Fruit fly (Drosophila melanogaster) whole organism, embryonic: Measurements from ENCODE around the gene siz.

Experiments
- Abd-B ChIP-seq: fragments of 200-800 bp; sonication (Bioruptor generic); optimal IDR thresholded peaks from 2 replicates; lab custom pipeline; 2018; ENCODE audit warnings: missing biosample characterization, mild to moderate bottlenecking, missing genetic modification characterization, moderate library complexity
- Asciz ChIP-seq: fragments of 200-800 bp; sonication (Bioruptor generic); optimal IDR thresholded peaks from 2 replicates; lab custom pipeline; 2017; ENCODE audit warnings: missing biosample characterization, mild to moderate bottlenecking, missing genetic modification characterization, missing genetic modification reagents
- Atf-2 ChIP-seq: fragments of 200-800 bp; sonication (Bioruptor generic); optimal IDR thresholded peaks from 2 replicates; lab custom pipeline; 2016; ENCODE audit warnings: missing biosample characterization, missing genetic modification characterization
- CG1024 ChIP-seq: fragments of 200-800 bp; sonication (Bioruptor generic); IDR thresholded peaks from 2 replicates; pipeline ENCODE4 v1.3.6; 2022; ENCODE audit warnings: missing biosample characterization, missing genetic modification characterization
- CG10267 ChIP-seq: fragments of 200-800 bp; sonication (Bioruptor generic); optimal IDR thresholded peaks from 2 replicates; lab custom pipeline; 2018; ENCODE audit warnings: missing biosample characterization, mild to moderate bottlenecking, missing genetic modification characterization, moderate library complexity
- CG11504 ChIP-seq: fragments of 200-800 bp; sonication (Bioruptor generic); optimal IDR thresholded peaks from 3 replicates; lab custom pipeline; 2019; ENCODE audit warnings: missing biosample characterization, mild to moderate bottlenecking, missing genetic modification characterization, moderate library complexity
- CG12659 ChIP-seq: fragments of 200-800 bp; sonication (Bioruptor generic); optimal IDR thresholded peaks from 3 replicates; lab custom pipeline; 2017; ENCODE audit warnings: mild to moderate bottlenecking, missing biosample characterization, missing genetic modification reagents, missing genetic modification characterization
- CG14014 ChIP-seq: fragments of 200-800 bp; sonication (Bioruptor generic); IDR thresholded peaks from 2 replicates; pipeline ENCODE4 v1.3.6; 2022; ENCODE audit warnings: missing biosample characterization, missing genetic modification characterization
- CG14050 ChIP-seq: fragments of 200-800 bp; sonication (Bioruptor generic); IDR thresholded peaks from 3 replicates; pipeline ENCODE4 v1.3.6; 2022; ENCODE audit warnings: missing biosample characterization, missing genetic modification characterization
- CG15696 ChIP-seq: fragments of 200-800 bp; sonication (Bioruptor generic); optimal IDR thresholded peaks from 2 replicates; lab custom pipeline; 2019; ENCODE audit warnings: missing biosample characterization, mild to moderate bottlenecking, missing genetic modification characterization, moderate library complexity
- CG1603 ChIP-seq: fragments of 200-800 bp; sonication (Bioruptor generic); optimal IDR thresholded peaks from 2 replicates; lab custom pipeline; 2019; ENCODE audit warnings: missing biosample characterization, mild to moderate bottlenecking, missing genetic modification characterization, moderate library complexity
- CG2120 ChIP-seq: fragments of 200-800 bp; sonication (Bioruptor generic); optimal IDR thresholded peaks from 3 replicates; lab custom pipeline; 2016; ENCODE audit warnings: missing biosample characterization, missing genetic modification characterization
- CG3065 ChIP-seq: fragments of 200-800 bp; sonication (Bioruptor generic); optimal IDR thresholded peaks from 2 replicates; lab custom pipeline; 2016; ENCODE audit warnings: missing biosample characterization, missing genetic modification characterization
- CG34422 ChIP-seq: fragments of 200-800 bp; sonication (Bioruptor generic); IDR thresholded peaks from 3 replicates; pipeline ENCODE4 v1.3.6; 2022; ENCODE audit warnings: missing biosample characterization, missing genetic modification characterization
- CG3847 ChIP-seq: fragments of 200-800 bp; sonication (Bioruptor generic); IDR thresholded peaks from 2 replicates; pipeline ENCODE4 v1.3.6; 2022; ENCODE audit warnings: missing biosample characterization, missing genetic modification characterization
- CG4360 ChIP-seq: fragments of 200-800 bp; sonication (Bioruptor generic); IDR thresholded peaks from 2 replicates; pipeline ENCODE4 v1.3.6; 2022; ENCODE audit warnings: missing biosample characterization, missing genetic modification characterization
- CG6683 ChIP-seq: fragments of 200-800 bp; sonication (Bioruptor generic); optimal IDR thresholded peaks from 2 replicates; lab custom pipeline; 2017; ENCODE audit warnings: missing biosample characterization, mild to moderate bottlenecking, missing genetic modification characterization, missing genetic modification reagents
- CG7556 ChIP-seq: fragments of 200-800 bp; sonication (Bioruptor generic); optimal IDR thresholded peaks from 2 replicates; lab custom pipeline; 2017; ENCODE audit warnings: missing biosample characterization, mild to moderate bottlenecking, missing genetic modification characterization
- CG7745 ChIP-seq: fragments of 200-800 bp; sonication (Bioruptor generic); optimal IDR thresholded peaks from 2 replicates; lab custom pipeline; 2018; ENCODE audit warnings: missing biosample characterization, mild to moderate bottlenecking, missing genetic modification characterization, moderate library complexity
- CG8924 ChIP-seq: fragments of 200-800 bp; optimal IDR thresholded peaks from 3 replicates; lab custom pipeline; 2019; ENCODE audit warnings: missing biosample characterization, mild to moderate bottlenecking, missing genetic modification characterization, moderate library complexity
- CG9437 ChIP-seq: fragments of 200-800 bp; sonication (Bioruptor generic); optimal IDR thresholded peaks from 2 replicates; lab custom pipeline; 2018; ENCODE audit warnings: missing biosample characterization, mild to moderate bottlenecking, missing genetic modification characterization
- CkIIα-i1 ChIP-seq: fragments of 200-800 bp; sonication (Bioruptor generic); IDR thresholded peaks from 2 replicates; pipeline ENCODE4 v1.3.6; 2022; ENCODE audit warnings: missing biosample characterization, missing genetic modification characterization
- Eip74EF ChIP-seq, 2 experiments: fragments of 200-800 bp in 1 of 2; fragments of >200 bp in 1 of 2; sonication (Bioruptor generic) in 1 of 2; optimal IDR thresholded peaks; 2 replicates each; lab custom pipeline; 2017 to 2019; ENCODE audit warnings: missing biosample characterization in 2 of 2, missing genetic modification characterization in 2 of 2, mild to moderate bottlenecking in 1 of 2, moderate library complexity in 1 of 2
- HHEX ChIP-seq: fragments of 200-800 bp; sonication (Bioruptor generic); optimal IDR thresholded peaks from 3 replicates; lab custom pipeline; 2017; ENCODE audit warnings: missing biosample characterization, mild to moderate bottlenecking, missing genetic modification characterization, missing genetic modification reagents
- HLHmδ ChIP-seq: fragments of 200-800 bp; sonication (Bioruptor generic); optimal IDR thresholded peaks from 2 replicates; lab custom pipeline; 2018; ENCODE audit warnings: missing biosample characterization, mild to moderate bottlenecking, missing genetic modification characterization, moderate library complexity
- Hsf ChIP-seq: fragments of 200-800 bp; sonication (Bioruptor generic); optimal IDR thresholded peaks from 3 replicates; lab custom pipeline; 2016; ENCODE audit warnings: missing biosample characterization, missing genetic modification characterization
- MESR4 ChIP-seq: fragments of 200-800 bp; sonication (Bioruptor generic); optimal IDR thresholded peaks from 2 replicates; lab custom pipeline; 2018; ENCODE audit warnings: missing biosample characterization, mild to moderate bottlenecking, missing genetic modification characterization, moderate library complexity
- Pdp1 ChIP-seq, 2 experiments: fragments of 200-800 bp; sonication (Bioruptor generic); optimal IDR thresholded peaks; 3 replicates each; lab custom pipeline; 2016; ENCODE audit warnings: missing biosample characterization in 2 of 2, missing genetic modification characterization in 2 of 2, mild to moderate bottlenecking in 1 of 2, moderate library complexity in 1 of 2
- Ptx1 ChIP-seq: fragments of 200-800 bp; sonication (Bioruptor generic); IDR thresholded peaks from 2 replicates; pipeline ENCODE4 v1.3.6; 2022; ENCODE audit warnings: missing biosample characterization, missing genetic modification characterization
- Ravus ChIP-seq: fragments of 200-800 bp; sonication (Bioruptor generic); IDR thresholded peaks from 2 replicates; pipeline ENCODE4 v1.3.6; 2022; ENCODE audit warnings: missing biosample characterization, missing genetic modification characterization
- Side ChIP-seq: fragments of 200-800 bp; sonication (Bioruptor generic); optimal IDR thresholded peaks from 2 replicates; lab custom pipeline; 2016; ENCODE audit warnings: missing biosample characterization, missing genetic modification characterization
- Sox102F ChIP-seq: fragments of 200-800 bp; sonication (Bioruptor generic); optimal IDR thresholded peaks from 2 replicates; lab custom pipeline; 2018; ENCODE audit warnings: missing biosample characterization, mild to moderate bottlenecking, missing genetic modification characterization, moderate library complexity
- Ssrp ChIP-seq: fragments of 200-800 bp; sonication (Bioruptor generic); optimal IDR thresholded peaks from 2 replicates; lab custom pipeline; 2018; ENCODE audit warnings: missing biosample characterization, mild to moderate bottlenecking, missing genetic modification characterization, moderate library complexity
- ac ChIP-seq: fragments of 200-800 bp; sonication (Bioruptor generic); optimal IDR thresholded peaks from 3 replicates; lab custom pipeline; 2017; ENCODE audit warnings: missing biosample characterization, mild to moderate bottlenecking, missing genetic modification characterization
- bigmax ChIP-seq: fragments of 200-800 bp; sonication (Bioruptor generic); optimal IDR thresholded peaks from 2 replicates; lab custom pipeline; 2018; ENCODE audit warnings: missing biosample characterization, mild to moderate bottlenecking, missing genetic modification characterization
- ci ChIP-seq: fragments of 200-800 bp; sonication (Bioruptor generic); IDR thresholded peaks from 3 replicates; pipeline ENCODE4 v1.3.6; 2022; ENCODE audit warnings: missing biosample characterization, missing genetic modification characterization
- da ChIP-seq: fragments of 200-800 bp; sonication (Bioruptor generic); optimal IDR thresholded peaks from 2 replicates; lab custom pipeline; 2016; ENCODE audit warnings: missing biosample characterization, missing genetic modification characterization
- ftz-f1 ChIP-seq: fragments of 200-800 bp; sonication (Bioruptor generic); optimal IDR thresholded peaks from 2 replicates; lab custom pipeline; 2016; ENCODE audit warnings: missing biosample characterization, missing genetic modification characterization
- gcm2 ChIP-seq: fragments of 200-800 bp; sonication (Bioruptor generic); optimal IDR thresholded peaks from 2 replicates; lab custom pipeline; 2016; ENCODE audit warnings: missing biosample characterization, missing genetic modification characterization
- hkb ChIP-seq, 2 experiments: fragments of 200-800 bp in 1 of 2; fragments of >200 bp in 1 of 2; sonication (Bioruptor generic) in 1 of 2; IDR thresholded peaks in 1 of 2; optimal IDR thresholded peaks in 1 of 2; 2 replicates each; pipeline versions ENCODE4 v1.3.6 to Lab custom; 2017 to 2022; ENCODE audit warnings: missing biosample characterization in 1 of 2, missing genetic modification characterization in 1 of 2
- pan ChIP-seq, 4 experiments: fragments of >200 bp in 3 of 4; fragments of 200-800 bp in 1 of 4; sonication (Bioruptor generic) in 1 of 4; optimal IDR thresholded peaks in 3 of 4; IDR thresholded peaks in 1 of 4; 2 replicates each; pipeline versions ENCODE4 v1.3.6 to Lab custom; 2017 to 2022; ENCODE audit warnings: missing biosample characterization in 2 of 4, missing genetic modification characterization in 2 of 4, mixed read lengths in 1 of 4
- prd ChIP-seq, 3 experiments: fragments of >200 bp in 2 of 3; fragments of 200-800 bp in 1 of 3; sonication (Bioruptor generic) in 1 of 3; optimal IDR thresholded peaks in 2 of 3; IDR thresholded peaks in 1 of 3; 2 replicates in 2 of 3; 3 replicates in 1 of 3; pipeline versions ENCODE4 v1.3.6 to Lab custom; 2017 to 2022; ENCODE audit warnings: missing biosample characterization in 1 of 3, missing genetic modification characterization in 1 of 3
- sens ChIP-seq: fragments of 200-800 bp; sonication (Bioruptor generic); peaks from one replicate; lab custom pipeline; 2016; ENCODE audit warnings: missing biosample characterization, missing genetic modification characterization
- sens-2 ChIP-seq: fragments of 200-800 bp; sonication (Bioruptor generic); IDR thresholded peaks from 2 replicates; pipeline ENCODE4 v1.3.6; 2022; ENCODE audit warnings: missing biosample characterization, missing genetic modification characterization
- seq ChIP-seq: fragments of 200-800 bp; sonication (Bioruptor generic); IDR thresholded peaks from 2 replicates; pipeline ENCODE4 v1.3.6; 2022; ENCODE audit warnings: missing biosample characterization, missing genetic modification characterization
- tup ChIP-seq: fragments of 200-800 bp; sonication (Bioruptor generic); optimal IDR thresholded peaks from 2 replicates; lab custom pipeline; 2016; ENCODE audit warnings: missing biosample characterization, mild to moderate bottlenecking, missing genetic modification characterization, moderate library complexity

siz gene

DNA sequence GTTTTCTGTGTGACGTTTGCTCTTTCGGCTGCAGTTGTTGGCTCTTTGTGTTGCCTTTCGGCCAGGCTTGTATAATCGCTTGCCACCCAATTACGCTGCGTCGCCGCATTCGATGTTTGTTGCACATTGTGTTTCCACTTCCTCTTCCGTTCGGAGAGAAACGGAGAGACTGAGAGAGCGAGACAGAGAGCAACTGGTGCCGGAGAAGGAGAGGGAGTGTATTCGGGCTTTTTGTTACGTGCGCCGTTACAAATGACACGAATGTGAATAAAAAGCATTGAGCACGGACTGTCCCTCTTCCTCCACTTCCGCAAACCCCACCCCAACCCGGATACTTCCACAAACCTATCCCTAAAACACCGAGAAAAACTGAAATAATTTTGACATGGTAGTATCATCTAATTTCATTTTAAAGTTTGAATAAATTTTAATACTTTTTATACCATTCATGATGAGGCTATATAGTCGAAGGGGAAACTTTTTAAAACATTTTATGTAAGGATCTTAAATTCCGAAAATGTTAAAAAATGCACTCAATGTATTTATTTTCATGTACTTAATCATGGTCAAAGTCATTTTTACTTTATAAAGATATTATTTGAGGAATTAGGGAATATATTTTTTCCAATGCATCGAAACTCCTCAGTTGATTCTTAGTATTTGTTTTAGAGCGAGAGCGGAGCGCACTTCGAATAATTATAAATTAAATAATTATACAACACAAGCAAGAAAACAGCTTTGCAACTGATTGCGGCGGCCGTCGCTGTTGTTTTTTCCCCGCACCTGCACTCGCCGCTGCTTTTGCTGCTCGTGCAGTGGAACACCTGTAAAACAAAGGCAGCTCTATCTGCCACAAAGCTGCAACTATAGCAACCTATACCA is 26.1 kb downstream of the siz start (continued):
- TF ChIP-seq seq (GFP tag; lab: Robert Waterston, UW) (0 out of 2 replicates have a peak, but pooled peaks have one; percentile 20), CG15696 (tag; lab: Kevin White, UChicago) (no peak), Pdp1 (GFP tag; optimal IDR thresholded peaks at IDR 0.05; lab: Kevin White, UChicago) (peak in 1 of 2 experiments; percentile 64), CG12659 (no peak), Asciz (GFP tag; lab: Kevin White, UChicago) (peak; percentile 42), ci (GFP tag; lab: Robert Waterston, UW) (0 out of 3 replicates have a peak, but pooled peaks have one; percentile 7), ftz-f1 (GFP tag; lab: Kevin White, UChicago) (no peak), prd (optimal IDR thresholded peaks at IDR 0.05; lab: Kevin White, UChicago) (no peak), prd (GFP tag; IDR thresholded peaks at IDR 0.05; lab: Robert Waterston, UW) (0 out of 3 replicates have a peak, but pooled peaks have one; percentile 27), Ptx1 (GFP tag; lab: Robert Waterston, UW) (no peak), HLHmδ (GFP tag; lab: Kevin White, UChicago) (no peak), Sox102F (GFP tag; lab: Kevin White, UChicago) (peak; percentile 55), da (GFP tag; lab: Kevin White, UChicago) (no peak), CG2120 (GFP tag; lab: Kevin White, UChicago) (peak; percentile 17), gcm2 (GFP tag; lab: Kevin White, UChicago) (no peak), Ravus (GFP tag; lab: Robert Waterston, UW) (no peak), HHEX (no peak), CG7745 (tag; lab: Kevin White, UChicago) (no peak), CG6683 (GFP tag; lab: Kevin White, UChicago) (no peak), sens (GFP tag; lab: Kevin White, UChicago) (peak; percentile 68), CG10267 (tag; lab: Kevin White, UChicago) (peak; percentile 15), sens-2 (GFP tag; lab: Robert Waterston, UW) (no peak), CG7556 (GFP tag; lab: Kevin White, UChicago) (peak; percentile 25), Abd-B (GFP tag; lab: Kevin White, UChicago) (no peak), CkIIα-i1 (GFP tag; lab: Robert Waterston, UW) (no peak), CG11504 (tag; lab: Kevin White, UChicago) (peak; percentile 57), CG9437 (GFP tag; lab: Kevin White, UChicago) (no peak), hkb (optimal IDR thresholded peaks at IDR 0.05; lab: Kevin White, UChicago) (no peak), hkb (GFP tag; IDR thresholded peaks at IDR 0.05; lab: Robert Waterston, UW) (peak; percentile 38; the same call in 1 of the 2 replicates), Atf-2 (GFP tag; lab: Kevin White, UChicago) (no peak), CG1603 (tag; lab: Kevin White, UChicago) (peak; percentile 5), Eip74EF (GFP tag; optimal IDR thresholded peaks at IDR 0.05; lab: Kevin White, UChicago) (peak in 1 of 2 experiments; percentile 71), Ssrp (tag; lab: Kevin White, UChicago) (peak; percentile 12), CG14014 (0 out of 2 replicates have a peak, but pooled peaks have one; percentile 17), bigmax (no peak), pan (optimal IDR thresholded peaks at IDR 0.05; lab: Kevin White, UChicago) (no peak), pan (GFP tag; optimal IDR thresholded peaks at IDR 0.05 in 1 of 2, IDR thresholded peaks at IDR 0.05 in 1 of 2) (peak in 1 of 2 experiments; percentile 42), CG3065 (GFP tag; lab: Kevin White, UChicago) (no peak), Hsf (no peak), MESR4 (GFP tag; lab: Kevin White, UChicago) (no peak), CG14050 (GFP tag; lab: Robert Waterston, UW) (no peak), CG1024 (GFP tag; lab: Robert Waterston, UW) (no peak), CG8924 (tag; lab: Kevin White, UChicago) (peak; percentile 24), Side (GFP tag; lab: Kevin White, UChicago) (no peak), CG3847 (GFP tag; lab: Robert Waterston, UW) (no peak), CG4360 (GFP tag; lab: Robert Waterston, UW) (no peak), tup (GFP tag; lab: Kevin White, UChicago) (no peak), CG34422 (no peak), ac (GFP tag; lab: Kevin White, UChicago) (no peak)
